Fruit fly (Drosophila melanogaster): ENCODE data around the gene Lectin-galC1.

The Lectin-galC1 gene

dm6 chr2L:19462898-19463297 lies 45.7 kb downstream of the Lectin-galC1 start:
- TF ChIP-seq Drgx (GFP tag; IDR thresholded peaks at IDR 0.05) (0 out of 2 replicates have a peak, but pooled peaks have one; percentile 5), Nf-YC (tag; optimal IDR thresholded peaks at IDR 0.05) (peak; percentile 93), chinmo (GFP tag; IDR thresholded peaks at IDR 0.05; ENCODE audit: partially characterized antibody) (0 out of 4 replicates have a peak, but pooled peaks have one; percentile 34), nerfin-1 (tag; optimal IDR thresholded peaks at IDR 0.05) (peak; percentile 28), Deaf1 (tag; optimal IDR thresholded peaks at IDR 0.05) (peak; percentile 76), ci (GFP tag; IDR thresholded peaks at IDR 0.05) (no peak), Trl (optimal IDR thresholded peaks at IDR 0.05) (peak in 1 of 2 experiments; percentile 7), Trl (GFP tag; optimal IDR thresholded peaks at IDR 0.05) (no peak), CG8478 (optimal IDR thresholded peaks at IDR 0.05) (peak; percentile 45), Nf-YB (GFP tag; optimal IDR thresholded peaks at IDR 0.05) (peak; percentile 84), cg (GFP tag; optimal IDR thresholded peaks at IDR 0.05) (peak; percentile 78), CG4360 (GFP tag; IDR thresholded peaks at IDR 0.05) (peak; percentile 13; the same call in 1 of the 2 replicates), CG11695 (GFP tag; IDR thresholded peaks at IDR 0.05) (no peak), CG6791 (GFP tag; IDR thresholded peaks at IDR 0.05; ENCODE audit: partially characterized antibody) (0 out of 3 replicates have a peak, but pooled peaks have one; percentile 15), abd-A (tag; optimal IDR thresholded peaks at IDR 0.05) (peak; percentile 73), gcm2 (GFP tag; optimal IDR thresholded peaks at IDR 0.05) (no peak), CG9932 (GFP tag; IDR thresholded peaks at IDR 0.05) (0 out of 2 replicates have a peak, but pooled peaks have one; percentile 31), CG11456 (GFP tag; IDR thresholded peaks at IDR 0.05) (no peak), CG14050 (GFP tag; IDR thresholded peaks at IDR 0.05) (no peak), CG12391 (tag; optimal IDR thresholded peaks at IDR 0.05) (no peak), CG12744 (GFP tag; optimal IDR thresholded peaks at IDR 0.05) (no peak), Rfx (GFP tag; IDR thresholded peaks at IDR 0.05) (0 out of 2 replicates have a peak, but pooled peaks have one; percentile 20), Adf1 (GFP tag; IDR thresholded peaks at IDR 0.05) (peak; percentile 7; the same call in 1 of the 2 replicates)

- TF ChIP-seq CG2678 (tag; optimal IDR thresholded peaks at IDR 0.05), result peak; percentile 44
- TF ChIP-seq odd (GFP tag; optimal IDR thresholded peaks at IDR 0.05), result peak; percentile 16
- TF ChIP-seq CG13775 (GFP tag; optimal IDR thresholded peaks at IDR 0.05), result peak; percentile 20
- peak; percentile 35 for TF ChIP-seq phol (tag; optimal IDR thresholded peaks at IDR 0.05)
- no peak for TF ChIP-seq toy (GFP tag; IDR thresholded peaks at IDR 0.05)
- no peak for TF ChIP-seq sug (tag; optimal IDR thresholded peaks at IDR 0.05)
- TF ChIP-seq CG9437 (GFP tag; optimal IDR thresholded peaks at IDR 0.05), result peak; percentile 63
- peak; percentile 9 for TF ChIP-seq Abd-B (GFP tag; optimal IDR thresholded peaks at IDR 0.05)
- TF ChIP-seq Trl (optimal IDR thresholded peaks at IDR 0.05), result no peak
- no peak for TF ChIP-seq Trl (GFP tag; optimal IDR thresholded peaks at IDR 0.05)
- peak; percentile 34; the same call in 1 of the 2 replicates for TF ChIP-seq CG31441 (GFP tag; IDR thresholded peaks at IDR 0.05)
- TF ChIP-seq CG9727 (GFP tag; optimal IDR thresholded peaks at IDR 0.05), result peak; percentile 31
- TF ChIP-seq CG2712 (tag; optimal IDR thresholded peaks at IDR 0.05), result peak; percentile 2
- TF ChIP-seq Atf6 (GFP tag; IDR thresholded peaks at IDR 0.05), result no peak
- TF ChIP-seq CG10979 (tag; optimal IDR thresholded peaks at IDR 0.05), result peak; percentile 33
- peak; percentile 58 for TF ChIP-seq Sox100B (GFP tag; optimal IDR thresholded peaks at IDR 0.05)
- TF ChIP-seq CG11504 (tag; optimal IDR thresholded peaks at IDR 0.05), result peak; percentile 30
- TF ChIP-seq grau (tag; optimal IDR thresholded peaks at IDR 0.05), result peak; percentile 8
- peak; percentile 12 for TF ChIP-seq CG30403 (GFP tag; optimal IDR thresholded peaks at IDR 0.05)
- peak; percentile 41 for TF ChIP-seq Oli (tag; optimal IDR thresholded peaks at IDR 0.05)
- TF ChIP-seq slou (GFP tag; optimal IDR thresholded peaks at IDR 0.05), result no peak
- TF ChIP-seq bcd (GFP tag; optimal IDR thresholded peaks at IDR 0.05), result peak; percentile 4
- peak; percentile 59 for TF ChIP-seq CG7556 (GFP tag; optimal IDR thresholded peaks at IDR 0.05)
- TF ChIP-seq nmo (GFP tag; optimal IDR thresholded peaks at IDR 0.05), result peak; percentile 32
- TF ChIP-seq CG34422 (GFP tag; IDR thresholded peaks at IDR 0.05), result no peak
- no peak for TF ChIP-seq bab2 (GFP tag; optimal IDR thresholded peaks at IDR 0.05)
- peak; percentile 0 for TF ChIP-seq az2 (GFP tag; optimal IDR thresholded peaks at IDR 0.05)
- TF ChIP-seq CG18599 (GFP tag; optimal IDR thresholded peaks at IDR 0.05), result peak; percentile 19
- TF ChIP-seq pho (GFP tag; optimal IDR thresholded peaks at IDR 0.05), result no peak
- TF ChIP-seq CoRest (tag; optimal IDR thresholded peaks at IDR 0.05), result peak; percentile 36
Measured at dm6 chr2L:19463405-19463804, 46.2 kb downstream of the Lectin-galC1 start.

Measured in whole organism, embryonic.